Fruit fly (Drosophila melanogaster): ENCODE measurements around the gene CG5276.

CG5276 gene

dm6 chr3R:11421643-11422122, 9.9 kb upstream of the CG5276 start, which contains the start of the genes ninaG and Sptz (continued):
- TF ChIP-seq Hr3 (GFP tag; optimal IDR thresholded peaks at IDR 0.05) (peak; percentile 95), Dref (GFP tag; IDR thresholded peaks at IDR 0.05) (peak; percentile 67), pnt (GFP tag; optimal IDR thresholded peaks at IDR 0.05) (peak; percentile 94), br (optimal IDR thresholded peaks at IDR 0.05) (no peak), vfl (GFP tag; optimal IDR thresholded peaks at IDR 0.05) (peak; percentile 95), Dfd (GFP tag; optimal IDR thresholded peaks at IDR 0.05) (no peak), Mad (GFP tag; optimal IDR thresholded peaks at IDR 0.05) (peak; percentile 95), CG8944 (GFP tag; optimal IDR thresholded peaks at IDR 0.05) (peak; percentile 96), ssp (GFP tag; IDR thresholded peaks at IDR 0.05) (peak; percentile 91), repo (GFP tag; optimal IDR thresholded peaks at IDR 0.05) (peak; percentile 91), Ada2b (GFP tag; IDR thresholded peaks at IDR 0.05) (peak; percentile 95), Eip74EF (GFP tag; optimal IDR thresholded peaks at IDR 0.05) (no peak), CG14667 (GFP tag; IDR thresholded peaks at IDR 0.05) (peak; percentile 95), CG14050 (GFP tag; IDR thresholded peaks at IDR 0.05) (peak; percentile 90), ems (GFP tag; optimal IDR thresholded peaks at IDR 0.05) (peak; percentile 96), vnd (GFP tag; IDR thresholded peaks at IDR 0.05; ENCODE audit: partially characterized antibody) (0 out of 3 replicates have a peak, but pooled peaks have one; percentile 30), zf30C (GFP tag; optimal IDR thresholded peaks at IDR 0.05) (no peak), CG11560 (tag; IDR thresholded peaks at IDR 0.05) (peak; percentile 87), Aef1 (GFP tag; IDR thresholded peaks at IDR 0.05) (peak; percentile 96), Scr (GFP tag; IDR thresholded peaks at IDR 0.05; ENCODE audit: partially characterized antibody) (peak; percentile 64), ham (GFP tag; IDR thresholded peaks at IDR 0.05) (peak; percentile 65; the same call in 1 of the 2 replicates), CG11456 (GFP tag; IDR thresholded peaks at IDR 0.05) (peak; percentile 95), CG4730 (GFP tag; IDR thresholded peaks at IDR 0.05) (peak; percentile 95), Ssrp (tag; optimal IDR thresholded peaks at IDR 0.05) (peak; percentile 94), dan (GFP tag; IDR thresholded peaks at IDR 0.05) (peak; percentile 84), CG10147 (GFP tag; optimal IDR thresholded peaks at IDR 0.05) (no peak), CG17359 (tag; optimal IDR thresholded peaks at IDR 0.05) (peak; percentile 92), gfzf (GFP tag; optimal IDR thresholded peaks at IDR 0.05) (peak; percentile 39), Xrp1 (GFP tag; IDR thresholded peaks at IDR 0.05) (peak; percentile 97), maf-S (GFP tag; optimal IDR thresholded peaks at IDR 0.05) (peak; percentile 92), Pdp1 (GFP tag; optimal IDR thresholded peaks at IDR 0.05) (peak; percentile 94 to 97), fd102C (GFP tag; optimal IDR thresholded peaks at IDR 0.05) (peak; percentile 52), yki (optimal IDR thresholded peaks at IDR 0.05) (no peak), crp (GFP tag; optimal IDR thresholded peaks at IDR 0.05) (peak in 1 of 2 experiments; percentile 78), odd (GFP tag; optimal IDR thresholded peaks at IDR 0.05) (peak; percentile 81), ara (GFP tag; IDR thresholded peaks at IDR 0.05) (peak; percentile 91), row (GFP tag; IDR thresholded peaks at IDR 0.05) (peak; percentile 98), Neu2 (GFP tag; optimal IDR thresholded peaks at IDR 0.05; ENCODE audit: borderline replicate concordance) (peak; percentile 74), HLH54F (GFP tag; optimal IDR thresholded peaks at IDR 0.05) (peak; percentile 97), Nf-YC (tag; optimal IDR thresholded peaks at IDR 0.05) (no peak), CG17912 (GFP tag; optimal IDR thresholded peaks at IDR 0.05) (peak; percentile 4), zen (tag; optimal IDR thresholded peaks at IDR 0.05) (peak; percentile 94), CG15269 (tag; optimal IDR thresholded peaks at IDR 0.05) (peak; percentile 87), CG2199 (GFP tag; IDR thresholded peaks at IDR 0.05) (peak; percentile 95; the same call in 2 of the 3 replicates), Adf1 (GFP tag; IDR thresholded peaks at IDR 0.05) (peak; percentile 81), Gug (GFP tag; IDR thresholded peaks at IDR 0.05) (peak; percentile 96), CG30431 (GFP tag; optimal IDR thresholded peaks at IDR 0.05) (peak; percentile 91), CG12659 (GFP tag; optimal IDR thresholded peaks at IDR 0.05) (peak; percentile 92), HLHmδ (GFP tag; optimal IDR thresholded peaks at IDR 0.05) (no peak), CG14965 (GFP tag; optimal IDR thresholded peaks at IDR 0.05; ENCODE audit: borderline replicate concordance) (peak; percentile 31), CG7928 (GFP tag; optimal IDR thresholded peaks at IDR 0.05) (peak; percentile 67)

All from whole organism, embryonic.